Worm (Caenorhabditis elegans) whole organism, L2 larva: ENCODE data around the gene W02D7.11.

Experiments used
- R02D3.7 ChIP-seq: fragments of 150-350 bp; optimal IDR thresholded peaks from 2 replicates; lab custom pipeline; 2014; ENCODE audit warnings: missing biosample characterization, missing genetic modification characterization
- dmd-4 ChIP-seq: sonication (generic microtip); optimal IDR thresholded peaks from 2 replicates; lab custom pipeline; 2017; ENCODE audit warnings: missing biosample characterization, missing genetic modification characterization
- mdl-1 ChIP-seq, 2 experiments: fragments of 150-350 bp in 1 of 2; sonication (generic microtip) in 1 of 2; optimal IDR thresholded peaks; 2 replicates each; lab custom pipeline; 2017; ENCODE audit warnings: missing biosample characterization in 2 of 2, missing genetic modification characterization in 2 of 2
- zag-1 ChIP-seq: fragments of 150-350 bp; optimal IDR thresholded peaks from 2 replicates; lab custom pipeline; 2014; ENCODE audit warnings: missing biosample characterization, missing genetic modification characterization

- TF ChIP-seq mdl-1 (tag; optimal IDR thresholded peaks at IDR 0.05; lab: Kevin White, UChicago) (no peak), dmd-4 (tag; lab: Kevin White, UChicago) (no peak), R02D3.7 (tag; lab: Kevin White, UChicago) (no peak), zag-1 (no peak)
These were observed 18.9 kb downstream of the W02D7.11 start for ce11 chrV:8285455-8285854.
